Worm (Caenorhabditis elegans): ENCODE results near the gene elo-7.

Gene elo-7

ce11 chrIV:9510439-9510838 is 19.3 kb upstream of the elo-7 start, which contains the start of gene C33A12.4 (continued):
- TF ChIP-seq zag-1 (tag; optimal IDR thresholded peaks at IDR 0.05): no peak
- TF ChIP-seq ztf-4 (tag; optimal IDR thresholded peaks at IDR 0.05): peak; percentile 8
- TF ChIP-seq sox-4 (tag; optimal IDR thresholded peaks at IDR 0.05): peak; percentile 50
- TF ChIP-seq C34B4.2 (tag; optimal IDR thresholded peaks at IDR 0.05): no peak
- TF ChIP-seq efl-1 (optimal IDR thresholded peaks at IDR 0.05): no peak
- peak in 1 of 2 experiments; percentile 62 for TF ChIP-seq efl-1 (GFP tag; optimal IDR thresholded peaks at IDR 0.05 in 1 of 2)
- TF ChIP-seq dsc-1 (tag; optimal IDR thresholded peaks at IDR 0.05): peak; percentile 41
- no peak for TF ChIP-seq elt-2 (tag; optimal IDR thresholded peaks at IDR 0.05)
- no peak for TF ChIP-seq ztf-11 (tag; optimal IDR thresholded peaks at IDR 0.05)

- TF ChIP-seq nhr-71 (tag; optimal IDR thresholded peaks at IDR 0.05) (peak; percentile 95), ztf-11 (tag; optimal IDR thresholded peaks at IDR 0.05) (peak in 1 of 2 experiments; percentile 84), F16B12.6 (tag; optimal IDR thresholded peaks at IDR 0.05) (peak; percentile 64), mab-9 (GFP tag; IDR thresholded peaks at IDR 0.05) (peak; percentile 80), snu-23 (GFP tag; optimal IDR thresholded peaks at IDR 0.05) (peak; percentile 92), dsc-1 (tag; optimal IDR thresholded peaks at IDR 0.05) (peak; percentile 91), ztf-4 (tag; optimal IDR thresholded peaks at IDR 0.05) (peak; percentile 60), unc-62 (GFP tag; optimal IDR thresholded peaks at IDR 0.05) (no peak), grh-1 (GFP tag; IDR thresholded peaks at IDR 0.05) (peak; percentile 81), ces-1 (GFP tag; optimal IDR thresholded peaks at IDR 0.05) (no peak), mef-2 (tag; optimal IDR thresholded peaks at IDR 0.05) (peak; percentile 48), pax-3 (tag; optimal IDR thresholded peaks at IDR 0.05) (peak; percentile 67), elt-2 (tag; optimal IDR thresholded peaks at IDR 0.05) (no peak), sox-4 (tag; optimal IDR thresholded peaks at IDR 0.05) (peak; percentile 63), tlp-1 (tag; optimal IDR thresholded peaks at IDR 0.05) (no peak), egl-13 (tag; optimal IDR thresholded peaks at IDR 0.05) (peak; percentile 72), pqm-1 (tag; optimal IDR thresholded peaks at IDR 0.05) (no peak), nhr-77 (tag; optimal IDR thresholded peaks at IDR 0.05) (no peak), zip-4 (GFP tag; optimal IDR thresholded peaks at IDR 0.05) (peak; percentile 63), aly-2 (tag; optimal IDR thresholded peaks at IDR 0.05) (peak; percentile 89), swsn-7 (tag; optimal IDR thresholded peaks at IDR 0.05) (peak; percentile 93), lsy-2 (tag; optimal IDR thresholded peaks at IDR 0.05) (peak; percentile 72 to 80), tbx-2 (tag; optimal IDR thresholded peaks at IDR 0.05) (peak; percentile 82), unc-130 (tag; optimal IDR thresholded peaks at IDR 0.05) (peak; percentile 7), fkh-10 (GFP tag; optimal IDR thresholded peaks at IDR 0.05) (peak; percentile 29), dpl-1 (GFP tag; optimal IDR thresholded peaks at IDR 0.05) (peak; percentile 33 to 54 (median 48)), nhr-76 (tag; optimal IDR thresholded peaks at IDR 0.05) (no peak), jun-1 (tag; optimal IDR thresholded peaks at IDR 0.05) (peak; percentile 52), sptf-1 (tag; optimal IDR thresholded peaks at IDR 0.05) (no peak), fkh-8 (tag; optimal IDR thresholded peaks at IDR 0.05) (peak; percentile 84), aha-1 (tag; optimal IDR thresholded peaks at IDR 0.05) (no peak), nhr-12 (tag; optimal IDR thresholded peaks at IDR 0.05) (no peak), ceh-90 (tag; optimal IDR thresholded peaks at IDR 0.05) (no peak), fos-1 (tag; optimal IDR thresholded peaks at IDR 0.05) (peak; percentile 63), hpl-2 (GFP tag; optimal IDR thresholded peaks at IDR 0.05) (no peak), ceh-88 (GFP tag; IDR thresholded peaks at IDR 0.05) (no peak; the same call in 1 of the 2 replicates), nhr-28 (tag; optimal IDR thresholded peaks at IDR 0.05) (no peak), ets-5 (GFP tag; IDR thresholded peaks at IDR 0.05) (no peak), nhr-90 (tag; optimal IDR thresholded peaks at IDR 0.05; ENCODE audit: poor library complexity) (peak; percentile 89), unc-98 (GFP tag; IDR thresholded peaks at IDR 0.05) (no peak), mep-1 (tag; optimal IDR thresholded peaks at IDR 0.05) (peak; percentile 74), lin-15B (tag; optimal IDR thresholded peaks at IDR 0.05) (peak; percentile 45), egl-27 (tag; optimal IDR thresholded peaks at IDR 0.05) (peak in 1 of 2 experiments; percentile 2), C04F5.9 (tag; optimal IDR thresholded peaks at IDR 0.05) (peak; percentile 62), rnt-1 (tag; optimal IDR thresholded peaks at IDR 0.05) (peak; percentile 84), fkh-4 (tag; optimal IDR thresholded peaks at IDR 0.05; ENCODE audit: borderline replicate concordance) (peak; percentile 13), nhr-19 (GFP tag; conservative IDR thresholded peaks at IDR 0.05) (peak; percentile 87), snpc-4 (tag; optimal IDR thresholded peaks at IDR 0.05) (peak; percentile 99)
These were observed 18.5 kb upstream of the elo-7 start for ce11 chrIV:9511221-9511638.
